Worm (Caenorhabditis elegans): ENCODE results near the gene nlp-69.

- no peak for TF ChIP-seq nhr-28 (tag; optimal IDR thresholded peaks at IDR 0.05)
- TF ChIP-seq nhr-76 (tag; optimal IDR thresholded peaks at IDR 0.05) = no peak
- no peak for TF ChIP-seq ztf-4 (tag; optimal IDR thresholded peaks at IDR 0.05)
- no peak for TF ChIP-seq nhr-11 (tag; optimal IDR thresholded peaks at IDR 0.05)
- TF ChIP-seq egl-27 (tag; optimal IDR thresholded peaks at IDR 0.05) = no peak
- TF ChIP-seq lin-39 (tag; optimal IDR thresholded peaks at IDR 0.05) = no peak
- TF ChIP-seq ama-1 (optimal IDR thresholded peaks at IDR 0.05) = no peak
- no peak for TF ChIP-seq fkh-10 (GFP tag; optimal IDR thresholded peaks at IDR 0.05)
- no peak for TF ChIP-seq nhr-237 (tag; optimal IDR thresholded peaks at IDR 0.05)
- TF ChIP-seq aly-2 (tag; optimal IDR thresholded peaks at IDR 0.05) = no peak
- no peak for TF ChIP-seq skn-1 (tag; optimal IDR thresholded peaks at IDR 0.05)
- TF ChIP-seq daf-12 (tag; optimal IDR thresholded peaks at IDR 0.05) = no peak
- TF ChIP-seq unc-62 (GFP tag; optimal IDR thresholded peaks at IDR 0.05) = no peak
- TF ChIP-seq nhr-67 (tag; optimal IDR thresholded peaks at IDR 0.05) = no peak
Observed at ce11 chrV:20134797-20135196, 40.0 kb upstream of the nlp-69 start.

All from whole organism, L3 larva.